Fruit fly (Drosophila melanogaster) whole organism, embryonic: Measurements from ENCODE around the gene CG8960.

Experiments used
- B-H2 ChIP-seq: fragments of 200-800 bp; sonication (Bioruptor generic); optimal IDR thresholded peaks from 2 replicates; lab custom pipeline; 2018; ENCODE audit warnings: missing biosample characterization, mild to moderate bottlenecking, missing genetic modification characterization
- C15 ChIP-seq: fragments of 200-800 bp; sonication (Bioruptor generic); IDR thresholded peaks from 3 replicates; pipeline ENCODE4 v1.3.6; 2022; ENCODE audit warnings: missing biosample characterization, missing genetic modification characterization
- CG1024 ChIP-seq: fragments of 200-800 bp; sonication (Bioruptor generic); IDR thresholded peaks from 2 replicates; pipeline ENCODE4 v1.3.6; 2022; ENCODE audit warnings: missing biosample characterization, missing genetic modification characterization
- CG11085 ChIP-seq: fragments of 200-800 bp; sonication (Bioruptor generic); IDR thresholded peaks from 2 replicates; pipeline ENCODE4 v1.3.6; 2022; ENCODE audit warnings: missing biosample characterization, missing genetic modification characterization
- CG11398 ChIP-seq: fragments of 200-800 bp; sonication (Bioruptor generic); optimal IDR thresholded peaks from 2 replicates; lab custom pipeline; 2016; ENCODE audit warnings: missing biosample characterization, missing genetic modification characterization
- CG11456 ChIP-seq: fragments of 200-800 bp; sonication (Bioruptor generic); IDR thresholded peaks from 3 replicates; pipeline ENCODE4 v1.3.6; 2022; ENCODE audit warnings: missing biosample characterization, missing genetic modification characterization
- CG11695 ChIP-seq: fragments of 200-800 bp; sonication (Bioruptor generic); IDR thresholded peaks from 3 replicates; pipeline ENCODE4 v1.3.6; 2022; ENCODE audit warnings: missing biosample characterization, missing genetic modification characterization
- CG12236 ChIP-seq: fragments of 200-800 bp; sonication (Bioruptor generic); optimal IDR thresholded peaks from 2 replicates; lab custom pipeline; 2016; ENCODE audit warnings: missing biosample characterization, missing genetic modification characterization
- CG12769 ChIP-seq: fragments of 200-800 bp; sonication (Bioruptor generic); optimal IDR thresholded peaks from 2 replicates; lab custom pipeline; 2019; ENCODE audit warnings: missing biosample characterization, mild to moderate bottlenecking, missing genetic modification characterization, moderate library complexity
- CG13287 ChIP-seq: fragments of 200-800 bp; sonication (Bioruptor generic); IDR thresholded peaks from 2 replicates; pipeline ENCODE4 v1.3.6; 2022; ENCODE audit warnings: missing biosample characterization, missing genetic modification characterization; ENCODE audit not compliant: partially characterized antibody
- CG14860 ChIP-seq: fragments of 200-800 bp; sonication (Bioruptor generic); IDR thresholded peaks from 3 replicates; pipeline ENCODE4 v1.3.6; 2022; ENCODE audit warnings: missing biosample characterization, missing genetic modification characterization; ENCODE audit not compliant: partially characterized antibody
- CG14965 ChIP-seq: fragments of 200-800 bp; sonication (Bioruptor generic); optimal IDR thresholded peaks from 2 replicates; lab custom pipeline; 2016; ENCODE audit warnings: missing biosample characterization, missing genetic modification characterization, borderline replicate concordance
- CG16779 ChIP-seq: fragments of 200-800 bp; sonication (Bioruptor generic); IDR thresholded peaks from 2 replicates; pipeline ENCODE4 v1.3.6; 2022; ENCODE audit warnings: missing biosample characterization, missing genetic modification characterization
- CG17829 ChIP-seq: fragments of 200-800 bp; optimal IDR thresholded peaks from 2 replicates; lab custom pipeline; 2019; ENCODE audit warnings: missing biosample characterization, mild to moderate bottlenecking, missing genetic modification characterization, moderate library complexity
- CG18599 ChIP-seq: fragments of 200-800 bp; sonication (Bioruptor generic); optimal IDR thresholded peaks from 3 replicates; lab custom pipeline; 2017; ENCODE audit warnings: missing biosample characterization, missing genetic modification characterization, mild to moderate bottlenecking, moderate library complexity, missing genetic modification reagents
- CG31365 ChIP-seq: fragments of 200-800 bp; sonication (Bioruptor generic); optimal IDR thresholded peaks from 2 replicates; lab custom pipeline; 2018; ENCODE audit warnings: missing biosample characterization, mild to moderate bottlenecking, missing genetic modification characterization
- CG6765 ChIP-seq: fragments of 200-800 bp; sonication (Bioruptor generic); optimal IDR thresholded peaks from 3 replicates; lab custom pipeline; 2017; ENCODE audit warnings: missing biosample characterization, mild to moderate bottlenecking, missing genetic modification characterization
- CG7271 ChIP-seq: fragments of 200-800 bp; sonication (Bioruptor generic); optimal IDR thresholded peaks from 2 replicates; lab custom pipeline; 2018; ENCODE audit warnings: missing biosample characterization, mild to moderate bottlenecking, missing genetic modification characterization, moderate library complexity
- CG7372 ChIP-seq: fragments of 200-800 bp; sonication (Bioruptor generic); IDR thresholded peaks from 2 replicates; pipeline ENCODE4 v1.3.6; 2022; ENCODE audit warnings: missing biosample characterization, missing genetic modification characterization
- E2f1 ChIP-seq: fragments of 200-800 bp; sonication (Bioruptor generic); IDR thresholded peaks from 2 replicates; pipeline ENCODE4 v1.3.6; 2022; ENCODE audit warnings: missing biosample characterization, missing genetic modification characterization
- Eip74EF ChIP-seq, 2 experiments: fragments of 200-800 bp in 1 of 2; fragments of >200 bp in 1 of 2; sonication (Bioruptor generic) in 1 of 2; optimal IDR thresholded peaks; 2 replicates each; lab custom pipeline; 2017 to 2019; ENCODE audit warnings: missing biosample characterization in 2 of 2, missing genetic modification characterization in 2 of 2, mild to moderate bottlenecking in 1 of 2, moderate library complexity in 1 of 2
- Gug ChIP-seq: fragments of 200-800 bp; sonication (Bioruptor generic); IDR thresholded peaks from 4 replicates; pipeline ENCODE4 v1.3.6; 2022; ENCODE audit warnings: missing biosample characterization, missing genetic modification characterization
- Jarid2 ChIP-seq: fragments of 200-800 bp; sonication (Bioruptor generic); optimal IDR thresholded peaks from 3 replicates; lab custom pipeline; 2017; ENCODE audit warnings: mild to moderate bottlenecking, missing biosample characterization, missing genetic modification reagents, missing genetic modification characterization
- Meics ChIP-seq: fragments of 200-800 bp; sonication (Bioruptor generic); optimal IDR thresholded peaks from 2 replicates; lab custom pipeline; 2017; ENCODE audit warnings: missing biosample characterization, mild to moderate bottlenecking, missing genetic modification characterization
- Mes4 ChIP-seq: fragments of 200-800 bp; sonication (Bioruptor generic); optimal IDR thresholded peaks from 2 replicates; lab custom pipeline; 2016; ENCODE audit warnings: missing biosample characterization, missing genetic modification characterization
- Ptx1 ChIP-seq: fragments of 200-800 bp; sonication (Bioruptor generic); IDR thresholded peaks from 2 replicates; pipeline ENCODE4 v1.3.6; 2022; ENCODE audit warnings: missing biosample characterization, missing genetic modification characterization
- Side ChIP-seq: fragments of 200-800 bp; sonication (Bioruptor generic); optimal IDR thresholded peaks from 2 replicates; lab custom pipeline; 2016; ENCODE audit warnings: missing biosample characterization, missing genetic modification characterization
- Sox102F ChIP-seq: fragments of 200-800 bp; sonication (Bioruptor generic); optimal IDR thresholded peaks from 2 replicates; lab custom pipeline; 2018; ENCODE audit warnings: missing biosample characterization, mild to moderate bottlenecking, missing genetic modification characterization, moderate library complexity
- Xbp1 ChIP-seq: fragments of 200-800 bp; sonication (Bioruptor generic); optimal IDR thresholded peaks from 3 replicates; lab custom pipeline; 2016; ENCODE audit warnings: missing biosample characterization, mild to moderate bottlenecking, missing genetic modification characterization
- YL-1 ChIP-seq: fragments of 200-800 bp; sonication (Bioruptor generic); optimal IDR thresholded peaks from 3 replicates; lab custom pipeline; 2017; ENCODE audit warnings: missing biosample characterization, mild to moderate bottlenecking, missing genetic modification characterization
- ac ChIP-seq: fragments of 200-800 bp; sonication (Bioruptor generic); optimal IDR thresholded peaks from 3 replicates; lab custom pipeline; 2017; ENCODE audit warnings: missing biosample characterization, mild to moderate bottlenecking, missing genetic modification characterization
- cas ChIP-seq: fragments of 200-800 bp; sonication (Bioruptor generic); IDR thresholded peaks from 2 replicates; pipeline ENCODE4 v1.3.6; 2022; ENCODE audit warnings: missing biosample characterization, missing genetic modification characterization
- caup ChIP-seq: fragments of 200-800 bp; sonication (Bioruptor generic); optimal IDR thresholded peaks from 3 replicates; lab custom pipeline; 2017; ENCODE audit warnings: missing biosample characterization, mild to moderate bottlenecking, missing genetic modification characterization, moderate library complexity; ENCODE audit not compliant: severe bottlenecking
- dimm ChIP-seq: fragments of 200-800 bp; sonication (Bioruptor generic); IDR thresholded peaks from 2 replicates; pipeline ENCODE4 v1.3.6; 2022; ENCODE audit warnings: missing biosample characterization, missing genetic modification characterization
- fd64A ChIP-seq: fragments of 200-800 bp; sonication (Bioruptor generic); optimal IDR thresholded peaks from 3 replicates; lab custom pipeline; 2018; ENCODE audit warnings: missing biosample characterization, mild to moderate bottlenecking, missing genetic modification characterization
- inv ChIP-seq: fragments of 200-800 bp; sonication (Bioruptor generic); IDR thresholded peaks from 2 replicates; pipeline ENCODE4 v1.3.6; 2022; ENCODE audit warnings: missing biosample characterization, missing genetic modification characterization; ENCODE audit not compliant: partially characterized antibody
- jumu ChIP-seq: fragments of 200-800 bp; sonication (Bioruptor generic); optimal IDR thresholded peaks from 3 replicates; lab custom pipeline; 2016; ENCODE audit warnings: missing biosample characterization, missing genetic modification characterization
- kay ChIP-seq: fragments of 200-800 bp; sonication (Bioruptor generic); optimal IDR thresholded peaks from 2 replicates; lab custom pipeline; 2016; ENCODE audit warnings: missing biosample characterization, missing genetic modification characterization
- klu ChIP-seq: fragments of 200-800 bp; sonication (Bioruptor generic); IDR thresholded peaks from 2 replicates; pipeline ENCODE4 v1.3.6; 2022; ENCODE audit warnings: missing biosample characterization, missing genetic modification characterization
- mam ChIP-seq: fragments of 200-800 bp; sonication (Bioruptor generic); optimal IDR thresholded peaks from 3 replicates; lab custom pipeline; 2016; ENCODE audit warnings: missing biosample characterization, missing genetic modification characterization
- mld ChIP-seq: fragments of 200-800 bp; sonication (Bioruptor generic); IDR thresholded peaks from 3 replicates; pipeline ENCODE4 v1.3.6; 2022; ENCODE audit warnings: missing biosample characterization, missing genetic modification characterization; ENCODE audit not compliant: partially characterized antibody
- pb ChIP-seq: fragments of 200-800 bp; sonication (Bioruptor generic); optimal IDR thresholded peaks from 3 replicates; lab custom pipeline; 2016; ENCODE audit warnings: missing biosample characterization, missing genetic modification characterization
- pum ChIP-seq: fragments of 200-800 bp; sonication (Bioruptor generic); optimal IDR thresholded peaks from 2 replicates; lab custom pipeline; 2016; ENCODE audit warnings: missing biosample characterization, missing genetic modification characterization
- repo ChIP-seq: fragments of 200-800 bp; sonication (Bioruptor generic); optimal IDR thresholded peaks from 2 replicates; lab custom pipeline; 2016; ENCODE audit warnings: missing biosample characterization, missing genetic modification characterization
- ro ChIP-seq: fragments of 200-800 bp; sonication (Bioruptor generic); IDR thresholded peaks from 2 replicates; pipeline ENCODE4 v1.3.6; 2022; ENCODE audit warnings: missing biosample characterization, missing genetic modification characterization
- sens ChIP-seq: fragments of 200-800 bp; sonication (Bioruptor generic); peaks from one replicate; lab custom pipeline; 2016; ENCODE audit warnings: missing biosample characterization, missing genetic modification characterization
- sens-2 ChIP-seq: fragments of 200-800 bp; sonication (Bioruptor generic); IDR thresholded peaks from 2 replicates; pipeline ENCODE4 v1.3.6; 2022; ENCODE audit warnings: missing biosample characterization, missing genetic modification characterization
- sug ChIP-seq: fragments of 200-800 bp; optimal IDR thresholded peaks from 2 replicates; lab custom pipeline; 2019; ENCODE audit warnings: missing biosample characterization, mild to moderate bottlenecking, missing genetic modification characterization, moderate library complexity
- vvl ChIP-seq: fragments of 200-800 bp; sonication (Bioruptor generic); IDR thresholded peaks from 2 replicates; pipeline ENCODE4 v1.3.6; 2022; ENCODE audit warnings: missing biosample characterization, missing genetic modification characterization
- zen ChIP-seq: fragments of 200-800 bp; sonication (Bioruptor generic); optimal IDR thresholded peaks from 3 replicates; lab custom pipeline; 2018; ENCODE audit warnings: missing biosample characterization, mild to moderate bottlenecking, missing genetic modification characterization, moderate library complexity

Gene CG8960

DNA sequence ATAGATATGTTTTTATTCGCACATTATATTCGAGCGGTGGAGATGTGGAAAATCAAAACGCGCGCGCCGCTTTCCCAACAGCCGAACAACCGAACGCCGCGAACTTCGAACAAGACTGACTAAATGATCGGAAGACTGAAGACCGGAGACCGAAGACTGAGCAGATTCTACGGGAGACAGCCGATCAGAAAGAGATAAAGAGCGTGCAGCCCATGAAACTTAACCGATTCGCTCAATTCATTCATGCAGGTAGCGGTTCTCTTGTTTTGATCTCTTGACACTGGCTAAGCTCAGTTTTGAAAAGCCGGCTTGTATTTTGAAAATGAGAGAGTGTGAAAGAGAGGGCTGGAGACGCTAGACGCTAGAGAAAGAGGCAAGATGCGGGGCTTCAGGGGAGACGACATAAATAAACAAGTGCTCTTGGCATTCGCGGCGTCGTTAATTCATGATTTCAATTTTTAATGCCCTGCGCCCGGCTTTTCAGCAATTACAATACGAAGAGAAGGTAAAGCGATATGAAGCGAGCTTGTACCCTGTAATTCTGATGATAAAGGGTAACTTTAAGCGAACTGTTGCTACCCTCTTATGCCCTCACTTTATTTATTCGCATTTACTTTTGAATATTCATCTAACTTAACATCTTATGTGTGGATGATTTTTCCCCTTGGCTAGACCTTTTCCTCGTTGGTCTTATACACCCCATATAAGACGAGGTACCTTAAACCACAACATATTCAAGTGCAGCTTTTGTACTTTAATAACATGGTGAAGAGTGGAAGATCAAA lies 45.0 kb upstream of the CG8960 start, which contains the start of gene zormin (continued):
- TF ChIP-seq vvl (peak; percentile 69), CG17829 (tag; lab: Kevin White, UChicago) (no peak), Mes4 (GFP tag; lab: Kevin White, UChicago) (no peak), kay (GFP tag; lab: Kevin White, UChicago) (no peak), CG31365 (tag; lab: Kevin White, UChicago) (no peak), Jarid2 (GFP tag; lab: Kevin White, UChicago) (peak; percentile 75), mld (GFP tag; lab: Robert Waterston, UW) (no peak), jumu (no peak), mam (GFP tag; lab: Kevin White, UChicago) (peak; percentile 20), repo (GFP tag; lab: Kevin White, UChicago) (no peak), CG16779 (GFP tag; lab: Robert Waterston, UW) (no peak), Side (GFP tag; lab: Kevin White, UChicago) (no peak), CG14965 (GFP tag; lab: Kevin White, UChicago) (no peak), CG14860 (no peak), CG7372 (GFP tag; lab: Robert Waterston, UW) (no peak), sens (GFP tag; lab: Kevin White, UChicago) (peak; percentile 78), ro (no peak), CG11695 (GFP tag; lab: Robert Waterston, UW) (no peak), fd64A (GFP tag; lab: Kevin White, UChicago) (no peak), E2f1 (no peak), CG18599 (GFP tag; lab: Kevin White, UChicago) (peak; percentile 7), Xbp1 (GFP tag; lab: Kevin White, UChicago) (no peak), ac (GFP tag; lab: Kevin White, UChicago) (no peak), B-H2 (no peak), zen (no peak), CG11398 (no peak), CG1024 (GFP tag; lab: Robert Waterston, UW) (no peak), pum (GFP tag; lab: Kevin White, UChicago) (peak; percentile 33), CG7271 (tag; lab: Kevin White, UChicago) (no peak), pb (GFP tag; lab: Kevin White, UChicago) (no peak), caup (no peak), sug (tag; lab: Kevin White, UChicago) (no peak), CG12236 (GFP tag; lab: Kevin White, UChicago) (no peak), CG13287 (GFP tag; lab: Robert Waterston, UW) (peak; percentile 54), klu (no peak), Ptx1 (GFP tag; lab: Robert Waterston, UW) (peak; percentile 60; the same call in 1 of the 2 replicates), Sox102F (GFP tag; lab: Kevin White, UChicago) (peak; percentile 47), Meics (GFP tag; lab: Kevin White, UChicago) (no peak), cas (no peak), dimm (no peak), CG6765 (GFP tag; lab: Kevin White, UChicago) (no peak), CG12769 (tag; lab: Kevin White, UChicago) (peak; percentile 17), CG11456 (GFP tag; lab: Robert Waterston, UW) (no peak), Gug (GFP tag; lab: Robert Waterston, UW) (peak; percentile 10; the same call in 1 of the 4 replicates), Eip74EF (GFP tag; optimal IDR thresholded peaks at IDR 0.05; lab: Kevin White, UChicago) (peak in 1 of 2 experiments; percentile 41), inv (no peak), CG11085 (GFP tag; lab: Robert Waterston, UW) (no peak), C15 (GFP tag; lab: Robert Waterston, UW) (no peak), sens-2 (GFP tag; lab: Robert Waterston, UW) (no peak), YL-1 (GFP tag; lab: Kevin White, UChicago) (no peak)
